Worm (Caenorhabditis elegans): Measurements from ENCODE around the gene age-1.
"Not testable (repeated sequence)": the region's sequence is repeated elsewhere in the genome, so short reads cannot be mapped to it uniquely, and the experiment has no call there.

age-1 gene

DNA sequence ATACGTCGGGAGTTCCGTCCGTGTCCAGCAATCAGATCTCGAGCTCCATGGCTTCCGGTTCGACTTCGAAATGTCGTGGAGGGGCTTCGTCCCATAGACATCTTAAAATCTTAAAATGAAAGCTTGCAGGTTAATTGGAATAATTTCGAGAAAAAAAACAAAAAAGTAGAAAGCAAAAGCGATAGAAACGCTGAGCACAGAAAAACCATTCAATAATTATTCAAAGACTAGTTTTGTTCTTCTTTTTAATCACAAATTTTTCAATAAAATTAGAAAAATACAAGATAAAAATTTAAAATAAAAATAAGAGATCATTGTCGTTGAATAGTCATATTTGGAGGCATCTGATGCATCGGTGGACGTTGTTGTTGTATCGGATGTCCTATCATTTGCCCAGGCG is at the start of gene age-1:
TSS of gene age-1 (minus strand) at position 101 of the 400 bp plus-strand sequence.
- no peak for TF ChIP-seq unc-62 (GFP tag; optimal IDR thresholded peaks at IDR 0.05)

DNA sequence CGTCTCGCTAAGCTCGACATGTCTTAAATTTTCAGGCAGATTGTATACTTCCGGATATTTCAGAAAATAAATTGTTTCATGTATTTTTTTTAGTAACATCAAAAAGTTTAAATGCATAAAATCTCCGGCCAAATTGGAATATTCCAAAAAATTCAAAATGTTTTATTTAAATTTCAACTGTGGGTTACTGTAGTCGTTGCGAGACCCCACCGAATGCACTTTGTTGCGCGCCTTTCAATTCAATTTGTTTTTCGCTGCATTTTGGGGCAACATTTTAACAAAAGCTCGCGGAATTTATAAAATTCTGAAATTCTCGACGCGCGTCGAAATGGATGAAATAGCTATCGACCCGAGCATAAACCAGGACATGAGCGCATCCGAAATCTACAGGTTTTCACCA is 46.1 kb upstream of the age-1 start, which contains the start of gene F54D5.2:
TSS of gene F54D5.2 (plus strand) at position 237 of the 400 bp plus-strand sequence.
- no peak for TF ChIP-seq unc-62 (GFP tag; optimal IDR thresholded peaks at IDR 0.05)

DNA sequence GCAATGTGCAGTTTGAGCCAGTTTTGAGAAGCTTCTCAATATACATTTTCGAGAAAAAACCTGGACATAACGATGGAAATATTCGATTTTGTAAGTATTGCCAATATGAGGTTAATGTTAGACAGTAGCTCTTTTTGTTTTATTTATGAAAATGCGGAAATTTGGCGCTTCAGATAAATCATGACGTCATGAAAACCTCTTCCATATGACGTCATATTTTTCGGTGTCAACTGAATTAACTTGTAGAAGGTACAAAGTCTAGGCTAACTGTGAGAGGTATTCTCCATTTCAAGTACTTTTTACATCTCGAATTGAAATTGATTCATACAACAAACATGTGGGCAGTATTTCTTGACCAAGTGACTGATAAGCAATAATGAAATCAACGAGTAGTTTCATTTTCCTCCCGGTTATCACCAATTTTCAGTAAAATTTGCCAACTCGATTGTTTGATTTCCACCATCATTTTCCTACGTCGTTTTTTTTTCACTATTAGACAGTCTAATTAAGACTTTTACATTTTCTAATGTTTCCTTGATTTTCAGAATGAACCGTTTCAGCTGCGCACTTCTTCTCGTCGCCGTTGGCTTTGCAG is 44.5 kb upstream of the age-1 start, which contains the start of gene F54D5.3:
TSS of gene F54D5.3 (plus strand) at position 546 of the 595 bp plus-strand sequence.
- no peak for TF ChIP-seq unc-62 (GFP tag; optimal IDR thresholded peaks at IDR 0.05)

DNA sequence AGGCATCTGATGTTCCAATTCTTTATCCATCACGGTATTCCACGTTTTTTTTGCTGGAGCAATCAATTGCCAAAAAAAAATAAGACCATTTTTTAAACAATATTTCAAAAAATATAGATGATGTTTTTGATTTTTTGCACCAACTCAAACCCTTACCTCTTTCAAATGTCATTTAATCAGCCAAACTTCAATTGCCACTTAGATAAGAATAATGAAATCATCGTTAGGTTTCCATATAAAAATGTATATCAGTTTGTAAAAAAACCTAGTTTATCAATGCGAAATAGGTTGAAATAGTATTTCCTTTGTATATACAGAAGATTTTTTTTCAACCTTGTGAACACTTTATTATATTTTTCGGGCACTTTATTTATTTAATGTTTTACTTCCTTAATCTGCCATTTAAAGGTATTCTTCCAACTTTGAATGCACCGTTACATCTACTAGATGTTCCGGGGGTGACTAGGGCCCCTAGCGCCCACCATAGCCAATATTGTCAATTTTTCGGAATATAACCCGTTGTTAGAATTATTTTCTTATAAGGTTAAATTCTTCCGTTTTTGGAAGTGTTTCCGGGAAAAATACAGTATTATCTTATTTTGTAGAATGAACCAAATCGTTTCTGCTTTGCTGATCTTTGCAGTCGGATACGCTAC is 42.5 kb upstream of the age-1 start, which contains the start of the genes F54D5.23 and F54D5.4:
TSS of gene F54D5.23 (minus strand) at position 75 of the 656 bp plus-strand sequence.
TSS of gene F54D5.4 (plus strand) at position 606 of the 656 bp plus-strand sequence.
- TF ChIP-seq unc-62 (GFP tag; optimal IDR thresholded peaks at IDR 0.05): no peak

DNA sequence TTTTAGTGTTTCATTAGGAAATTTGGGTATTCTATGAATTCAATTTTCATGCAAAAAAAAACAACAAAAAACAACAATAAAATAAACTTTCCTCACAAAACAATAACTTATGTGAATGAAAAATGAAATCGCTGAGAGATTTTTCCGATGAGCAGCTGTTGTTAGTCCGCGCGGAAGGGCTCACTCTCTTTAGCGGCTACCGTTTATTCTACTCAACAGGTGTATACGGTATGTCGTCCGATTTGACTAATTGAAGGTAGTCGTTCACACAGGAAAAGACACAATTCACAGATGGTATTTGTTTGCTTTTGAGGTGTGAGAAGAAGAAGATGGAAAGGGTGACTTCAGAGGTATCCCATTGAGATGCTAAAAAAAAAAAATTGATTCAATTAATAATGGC is 41.8 kb upstream of the age-1 start:
- TF ChIP-seq unc-62 (GFP tag; optimal IDR thresholded peaks at IDR 0.05): no peak

DNA sequence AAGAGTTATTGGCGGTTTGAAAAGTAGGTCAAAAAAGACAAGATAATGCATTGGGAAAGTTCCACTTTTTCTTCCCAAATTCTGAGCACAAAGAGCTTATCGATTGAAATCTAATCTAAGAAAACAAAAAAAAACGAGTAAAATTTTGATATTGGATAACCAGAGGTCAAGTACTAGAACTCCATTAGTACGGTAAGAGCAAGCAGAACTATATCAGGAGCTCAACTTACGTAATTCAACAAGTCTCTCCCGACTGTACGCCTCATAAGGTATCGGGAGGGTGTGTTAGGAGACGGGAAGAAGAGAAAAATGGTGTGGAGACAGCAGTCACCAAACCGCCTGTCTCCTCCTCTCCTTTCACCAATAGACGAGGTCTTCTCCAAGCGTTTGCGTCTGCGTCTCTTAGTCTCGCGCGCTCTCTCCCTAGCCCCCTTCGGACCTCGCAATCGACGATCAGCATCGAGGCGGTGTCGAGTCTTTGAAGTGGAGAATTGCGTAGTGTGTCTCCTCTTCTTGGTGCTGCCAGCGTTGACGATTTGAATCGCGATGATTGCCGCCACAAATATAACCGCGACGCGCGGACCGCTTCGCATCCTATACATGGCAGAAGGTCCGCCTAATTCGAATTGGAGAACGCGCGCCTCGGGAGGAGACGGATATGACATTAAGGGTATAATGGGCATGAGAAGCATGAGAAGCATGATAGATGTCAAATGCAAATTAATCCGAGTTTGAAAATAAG is 40.3 kb upstream of the age-1 start, which contains the start of gene F54D5.5:
TSS of gene F54D5.5 (minus strand) at position 51 of the 742 bp plus-strand sequence.
- no peak for TF ChIP-seq unc-62 (GFP tag; optimal IDR thresholded peaks at IDR 0.05)

DNA sequence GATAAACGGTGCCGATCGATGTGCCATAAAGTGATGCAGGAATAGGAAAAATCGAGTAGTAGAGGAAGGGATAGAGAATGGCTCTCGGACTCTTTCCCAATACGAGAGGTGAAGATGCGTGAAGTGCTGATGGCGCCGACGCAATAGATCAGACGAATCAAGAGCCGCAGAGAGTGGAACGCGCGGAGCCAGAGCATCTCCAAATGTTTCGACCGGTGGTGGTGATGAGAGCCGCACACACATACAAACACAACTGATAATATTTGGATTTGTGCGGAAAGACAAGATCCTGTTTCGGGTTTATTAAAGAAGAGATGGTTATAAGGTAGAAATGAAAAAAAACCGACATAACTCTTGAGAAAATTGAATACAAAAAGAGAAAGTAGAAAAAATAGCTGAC is 37.3 kb upstream of the age-1 start, which contains the start of gene F54D5.15:
TSS of gene F54D5.15 (minus strand) at position 101 of the 400 bp plus-strand sequence.
- TF ChIP-seq unc-62 (GFP tag; optimal IDR thresholded peaks at IDR 0.05): no peak

DNA sequence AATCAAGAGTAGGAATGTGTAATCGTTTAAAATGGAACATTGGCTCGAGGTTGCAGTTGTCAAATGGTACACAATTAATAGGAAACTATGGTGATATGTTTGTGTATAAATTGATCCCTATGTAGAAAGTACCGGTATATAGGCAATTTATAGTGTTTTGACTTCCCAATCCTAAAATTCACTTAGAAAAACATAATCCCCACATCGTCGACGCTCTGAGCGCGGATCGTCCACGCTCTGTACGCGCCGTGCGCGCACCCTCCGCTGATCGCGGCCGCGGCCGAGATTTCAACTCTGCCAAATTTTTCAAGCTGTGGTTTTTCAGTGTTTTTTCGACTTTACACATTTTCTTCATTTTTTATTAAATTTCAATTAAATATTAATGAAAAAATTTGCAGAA is 29.5 kb upstream of the age-1 start, which contains the start of gene F54D5.17:
TSS of gene F54D5.17 (plus strand) at position 301 of the 400 bp plus-strand sequence.
- no peak for TF ChIP-seq unc-62 (GFP tag; optimal IDR thresholded peaks at IDR 0.05)

DNA sequence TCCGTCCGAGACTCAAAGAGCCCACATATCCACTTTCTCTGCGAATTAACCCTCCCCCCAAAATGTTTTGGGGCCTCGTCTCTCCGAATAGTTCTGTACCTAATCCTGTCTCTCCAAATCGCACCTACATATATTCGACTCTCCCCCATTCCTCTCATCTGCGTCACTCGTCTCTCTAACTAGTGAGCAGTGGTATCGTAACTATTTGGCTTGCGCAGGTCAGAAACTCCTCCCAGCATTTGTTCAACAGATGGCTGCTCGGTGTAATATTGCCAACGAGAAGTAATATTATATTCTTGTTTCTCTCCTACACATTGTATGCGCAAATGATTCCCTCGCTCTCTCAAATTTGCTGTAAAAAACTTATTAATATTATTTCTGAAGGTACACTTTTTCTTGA is 28.8 kb upstream of the age-1 start, which contains the start of gene F54D5.24:
TSS of gene F54D5.24 (plus strand) at position 316 of the 400 bp plus-strand sequence.
- TF ChIP-seq unc-62 (GFP tag; optimal IDR thresholded peaks at IDR 0.05): no peak

DNA sequence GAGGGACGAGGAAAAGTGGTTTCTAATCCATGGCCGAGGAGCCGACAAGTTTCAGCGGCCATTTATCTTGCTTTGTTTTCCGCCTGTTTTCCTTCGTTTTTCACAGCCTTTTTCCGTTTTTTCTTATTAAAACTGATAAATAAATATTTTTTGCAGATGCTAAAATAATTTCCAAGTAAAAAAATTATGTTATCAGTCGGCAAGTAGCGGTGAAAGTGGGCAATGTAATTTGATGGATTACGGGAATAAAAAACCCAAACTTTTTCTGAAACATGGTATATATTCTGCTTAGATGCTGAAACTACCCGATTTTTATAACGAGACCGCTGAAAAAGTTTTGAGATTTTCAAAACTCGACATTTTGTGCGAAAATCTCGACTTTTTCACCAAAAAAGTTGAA is 25.1 kb upstream of the age-1 start, which contains the start of gene dhgd-1:
TSS of gene dhgd-1 (minus strand) at position 101 of the 400 bp plus-strand sequence.
- not testable (repeated sequence) for TF ChIP-seq unc-62 (GFP tag; optimal IDR thresholded peaks at IDR 0.05)

DNA sequence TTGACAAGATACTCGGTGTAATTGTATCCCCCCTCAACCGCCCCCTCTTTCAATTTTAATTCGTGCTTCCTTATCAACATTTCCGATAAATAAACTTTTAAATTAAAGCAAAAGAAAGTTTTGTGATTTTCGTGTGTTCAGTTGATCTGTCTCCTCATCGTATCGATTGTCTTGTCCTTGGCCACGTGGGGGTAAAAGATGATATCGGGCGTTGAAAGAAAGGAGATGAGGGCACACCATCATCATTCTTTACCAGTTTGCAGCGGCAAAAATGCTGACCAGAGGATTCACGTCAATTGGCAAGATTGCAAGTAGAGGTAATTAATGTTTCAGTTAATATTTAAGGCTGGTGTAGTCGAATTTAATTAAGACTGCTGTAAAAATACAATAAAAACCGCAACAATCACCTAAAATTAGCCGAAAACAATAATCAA is 20.4 kb upstream of the age-1 start, which contains the start of gene F54D5.7:
TSS of gene F54D5.7 (plus strand) at position 264 of the 434 bp plus-strand sequence.
- TF ChIP-seq unc-62 (GFP tag; optimal IDR thresholded peaks at IDR 0.05): no peak

DNA sequence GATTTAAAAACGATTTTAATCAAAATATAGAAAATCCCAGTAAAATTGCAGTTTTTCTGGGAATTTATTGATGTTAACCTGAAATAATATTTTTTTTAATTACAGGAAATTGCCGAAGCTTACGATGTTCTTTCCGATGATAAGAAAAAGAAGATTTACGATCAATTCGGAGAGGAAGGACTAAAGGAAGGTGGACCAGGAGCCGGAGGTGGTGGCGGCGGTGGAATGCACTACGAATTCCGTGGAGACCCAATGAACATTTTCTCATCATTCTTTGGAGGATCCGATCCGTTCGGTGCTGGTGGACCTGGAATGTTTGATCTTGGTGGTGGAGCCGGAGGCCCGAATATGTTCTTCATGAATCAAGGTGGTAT is 19.1 kb upstream of the age-1 start:
- TF ChIP-seq unc-62 (GFP tag; optimal IDR thresholded peaks at IDR 0.05): no peak

DNA sequence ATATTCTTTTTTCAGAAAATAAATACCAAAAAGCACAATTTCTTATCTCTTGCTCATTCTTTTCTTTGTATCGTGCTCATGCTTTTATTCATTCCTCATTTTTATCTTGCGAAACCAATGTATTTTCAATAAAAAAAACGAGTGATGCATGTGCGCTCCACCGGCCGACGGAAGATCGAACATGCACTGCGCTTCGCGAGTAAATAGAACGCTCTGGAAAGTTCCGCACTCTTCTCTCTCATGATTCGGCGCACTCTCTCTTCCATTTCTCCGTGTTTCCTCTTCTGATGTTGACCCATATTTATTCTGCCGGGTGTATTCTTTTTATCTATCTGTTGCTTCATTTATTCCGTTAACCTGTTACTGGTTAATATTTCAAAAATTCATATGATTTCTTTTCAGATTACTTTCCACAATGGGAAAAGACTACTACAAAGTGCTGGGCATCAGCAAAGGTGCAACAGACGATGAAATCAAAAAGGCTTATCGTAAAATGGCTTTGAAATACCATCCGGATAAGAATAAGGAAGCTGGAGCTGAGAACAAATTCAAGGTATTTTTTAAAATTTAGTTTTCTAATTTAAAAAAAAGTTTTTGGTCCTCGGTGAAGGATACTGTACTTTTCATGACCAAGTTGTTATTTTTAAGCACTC is 18.6 kb upstream of the age-1 start, which contains the start of gene dnj-13:
TSS of gene dnj-13 (plus strand) at position 403 of the 653 bp plus-strand sequence.
- no peak for TF ChIP-seq unc-62 (GFP tag; optimal IDR thresholded peaks at IDR 0.05)

DNA sequence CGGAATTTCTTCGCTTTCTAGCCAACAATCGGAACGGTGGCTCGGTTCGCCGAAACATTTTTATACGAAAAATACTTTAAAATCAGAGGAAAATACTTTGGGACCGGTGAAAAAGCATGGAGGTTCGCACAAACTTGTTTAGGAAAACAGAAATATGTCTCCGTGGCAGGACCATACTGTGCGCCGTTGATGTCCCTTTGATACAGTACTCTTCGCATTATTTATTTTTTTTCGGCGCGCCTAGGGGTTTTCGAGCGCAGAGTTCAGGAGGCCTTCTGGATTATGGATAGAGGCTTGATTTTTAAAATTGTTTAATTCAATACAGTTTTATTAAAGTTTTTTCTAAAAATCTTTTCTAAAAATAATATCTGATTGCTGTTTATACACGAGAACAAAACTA is 17.9 kb upstream of the age-1 start, which contains the start of gene F54D5.9:
TSS of gene F54D5.9 (minus strand) at position 115 of the 400 bp plus-strand sequence.
- no peak for TF ChIP-seq unc-62 (GFP tag; optimal IDR thresholded peaks at IDR 0.05)

DNA sequence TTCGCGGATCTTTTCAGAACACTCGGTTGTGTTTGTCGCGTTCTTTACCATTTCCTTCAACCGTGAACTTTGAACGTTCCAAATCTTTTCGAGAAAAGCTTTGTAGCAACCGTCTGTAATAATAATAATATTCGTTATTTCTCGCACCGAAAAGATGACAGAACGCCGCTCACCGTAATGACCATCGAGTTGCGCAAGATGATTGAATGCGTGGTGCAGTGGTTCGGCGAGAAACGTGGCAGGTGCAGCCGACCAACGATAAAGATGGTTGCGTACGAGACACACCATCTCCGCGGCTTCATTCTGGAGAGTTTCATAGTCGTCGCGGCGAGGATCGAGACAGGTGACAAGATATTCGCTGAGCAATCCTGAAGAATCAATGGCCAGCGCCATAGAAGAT is 16.1 kb upstream of the age-1 start:
- TF ChIP-seq unc-62 (GFP tag; optimal IDR thresholded peaks at IDR 0.05): no peak

All from whole organism, dauer.